Fruit fly (Drosophila melanogaster): ENCODE data around the gene CG16984.

CG16984 gene

DNA sequence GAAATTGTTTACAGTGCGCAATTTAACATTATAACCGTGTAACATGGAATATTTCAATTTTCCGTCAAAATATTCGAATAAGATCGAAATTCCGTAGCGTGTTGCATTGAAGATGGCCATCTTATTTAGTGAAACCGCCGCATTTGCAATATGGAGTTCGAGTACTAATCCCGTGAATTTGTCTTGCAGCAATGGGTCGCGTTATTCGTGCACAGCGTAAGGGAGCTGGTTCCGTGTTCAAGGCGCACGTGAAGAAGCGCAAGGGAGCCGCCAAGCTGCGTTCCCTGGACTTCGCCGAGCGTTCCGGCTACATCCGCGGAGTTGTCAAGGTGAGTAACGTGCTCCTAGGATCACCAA, 8.0 kb upstream of the CG16984 start:
- TF ChIP-seq noc (tag; optimal IDR thresholded peaks at IDR 0.05): no peak

DNA sequence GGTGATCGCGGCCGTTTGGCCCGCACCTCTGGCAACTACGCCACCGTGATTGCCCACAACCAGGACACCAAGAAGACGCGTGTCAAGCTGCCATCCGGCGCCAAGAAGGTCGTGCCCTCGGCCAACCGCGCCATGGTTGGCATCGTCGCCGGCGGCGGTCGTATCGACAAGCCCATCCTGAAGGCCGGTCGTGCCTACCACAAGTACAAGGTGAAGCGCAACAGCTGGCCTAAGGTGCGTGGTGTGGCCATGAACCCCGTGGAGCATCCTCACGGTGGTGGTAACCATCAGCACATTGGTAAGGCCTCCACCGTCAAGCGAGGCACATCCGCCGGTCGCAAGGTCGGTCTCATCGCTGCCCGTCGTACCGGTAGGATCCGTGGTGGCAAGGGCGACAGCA, 7.3 kb upstream of the CG16984 start:
- no peak for TF ChIP-seq noc (tag; optimal IDR thresholded peaks at IDR 0.05)

dm6 chr3L:2589167-2589910, 6.2 kb upstream of the CG16984 start, which contains the start of gene dos:
TSS of gene dos (plus strand) at chr3L:2589414.
- TF ChIP-seq noc (tag; optimal IDR thresholded peaks at IDR 0.05): peak; percentile 29

dm6 chr3L:2589911-2590763, 5.4 kb upstream of the CG16984 start:
- TF ChIP-seq noc (tag; optimal IDR thresholded peaks at IDR 0.05): peak; percentile 91

- TF ChIP-seq noc (tag; optimal IDR thresholded peaks at IDR 0.05): no peak
These were observed 4.7 kb upstream of the CG16984 start for dm6 chr3L:2590764-2591309.

dm6 chr3L:2599214-2599730, 3.7 kb downstream of the CG16984 start, which contains the start of the genes CG16985 and CG12182:
TSS of gene CG16985 (plus strand) at chr3L:2599297.
TSS of gene CG12182 (minus strand) at chr3L:2599579.
- TF ChIP-seq noc (tag; optimal IDR thresholded peaks at IDR 0.05): no peak

DNA sequence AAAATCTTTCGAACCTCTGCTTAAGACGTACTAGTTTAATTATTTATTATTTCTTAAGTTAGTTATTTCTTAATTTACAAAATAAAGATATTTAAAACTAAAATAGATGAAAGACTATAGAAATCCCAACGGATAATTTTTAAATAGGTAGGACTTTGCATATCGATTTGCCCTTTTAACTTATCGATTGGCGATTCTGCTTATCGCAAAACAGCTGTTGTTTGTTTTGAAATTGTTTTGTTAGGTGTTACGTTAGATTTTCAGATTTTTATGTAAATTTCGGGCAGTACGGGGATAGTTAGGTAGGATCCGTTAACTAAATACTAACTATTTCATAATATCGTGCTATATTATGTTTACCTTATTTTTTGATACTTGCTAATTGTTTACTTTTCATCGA, 4.6 kb downstream of the CG16984 start, which contains the start of gene CG16986:
CG16986 (plus strand) TSS at position 188 of the 400 bp plus-strand sequence.
- no peak for TF ChIP-seq noc (tag; optimal IDR thresholded peaks at IDR 0.05)

- TF ChIP-seq noc (tag; optimal IDR thresholded peaks at IDR 0.05): no peak
These were observed 13.2 kb downstream of the CG16984 start for dm6 chr3L:2608825-2609224.

- no peak for TF ChIP-seq noc (tag; optimal IDR thresholded peaks at IDR 0.05)
These were observed 18.6 kb downstream of the CG16984 start for dm6 chr3L:2614222-2614621.

DNA sequence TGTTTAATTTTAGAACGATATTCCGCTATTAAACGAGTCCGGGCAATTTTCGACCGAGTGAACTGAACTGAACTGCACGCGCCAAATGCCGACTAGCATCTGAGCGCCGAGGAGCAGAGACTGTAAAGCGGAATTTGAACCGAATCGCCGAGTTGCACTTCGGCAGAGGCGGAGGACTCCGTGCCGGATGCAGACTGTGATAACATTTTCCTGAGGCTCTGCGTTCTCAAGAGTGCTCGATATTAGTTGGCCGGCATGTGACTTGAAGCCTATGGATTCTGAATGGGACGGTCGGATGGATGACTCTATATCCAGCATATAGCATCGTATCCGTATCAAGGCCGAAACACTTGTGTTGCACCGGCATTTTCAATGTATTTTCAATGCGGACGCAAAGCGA, 34.4 kb downstream of the CG16984 start, which contains the start of gene Pxn:
Pxn (minus strand) TSS at position 101 of the 400 bp plus-strand sequence.
- TF ChIP-seq noc (tag; optimal IDR thresholded peaks at IDR 0.05): no peak

- no peak for TF ChIP-seq noc (tag; optimal IDR thresholded peaks at IDR 0.05)
These were observed 35.8 kb downstream of the CG16984 start, which contains the start of the genes CG42245 and MEP-1 for dm6 chr3L:2631406-2631805. TSS of gene CG42245 (plus strand) at chr3L:2631715. TSS of gene MEP-1 (plus strand) at chr3L:2631715.

- TF ChIP-seq noc (tag; optimal IDR thresholded peaks at IDR 0.05): no peak
These were observed 36.6 kb downstream of the CG16984 start for dm6 chr3L:2632048-2632762.

dm6 chr3L:2632763-2633100, 37.2 kb downstream of the CG16984 start:
- TF ChIP-seq noc (tag; optimal IDR thresholded peaks at IDR 0.05): no peak

- peak; percentile 62 for TF ChIP-seq noc (tag; optimal IDR thresholded peaks at IDR 0.05)
These were observed 39.6 kb downstream of the CG16984 start for dm6 chr3L:2634929-2635799.
